Fruit fly (Drosophila melanogaster): Measurements from ENCODE around the gene CG6125.

Gene CG6125

dm6 chr3R:15374397-15374796, 32.5 kb downstream of the CG6125 start, which contains the start of gene Rbp (continued):
- TF ChIP-seq Mes4 (GFP tag; optimal IDR thresholded peaks at IDR 0.05) (no peak), Trl (optimal IDR thresholded peaks at IDR 0.05) (peak; percentile 52 to 72), Trl (GFP tag; optimal IDR thresholded peaks at IDR 0.05) (no peak), onecut (GFP tag; IDR thresholded peaks at IDR 0.05) (peak; percentile 98)

DNA sequence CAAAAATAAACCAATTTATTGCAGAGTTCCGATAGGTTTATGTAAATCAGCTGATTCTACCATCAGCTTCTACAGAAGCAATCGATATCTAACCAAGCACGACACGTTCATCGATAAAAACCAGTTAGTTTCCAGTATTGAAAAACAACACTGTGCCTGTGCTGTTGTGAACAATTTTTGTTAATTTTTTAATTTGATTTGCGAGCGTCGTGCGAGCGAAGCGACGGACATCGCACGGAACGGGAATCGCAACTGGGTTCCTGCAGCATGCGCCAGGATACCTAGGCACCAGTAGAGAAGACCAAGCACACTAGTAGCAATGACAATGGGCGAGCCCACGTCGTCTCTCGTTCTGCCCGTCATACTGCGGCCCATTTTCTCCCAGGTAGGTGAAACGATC, 35.0 kb downstream of the CG6125 start, which contains the start of the genes Ccm3 and CG6136:
Ccm3 (plus strand) TSS at position 125 of the 400 bp plus-strand sequence.
CG6136 (minus strand) TSS at position 380 of the 400 bp plus-strand sequence.
- peak; percentile 94 for TF ChIP-seq Med (GFP tag)
- TF ChIP-seq CG2202 (tag; optimal IDR thresholded peaks at IDR 0.05) = no peak
- peak; percentile 36 for TF ChIP-seq unpg (GFP tag; optimal IDR thresholded peaks at IDR 0.05)
- TF ChIP-seq PHDP (tag; optimal IDR thresholded peaks at IDR 0.05) = peak; percentile 28
- peak; percentile 40; the same call in 1 of the 3 replicates for TF ChIP-seq H15 (GFP tag; IDR thresholded peaks at IDR 0.05)
- TF ChIP-seq CG17912 (GFP tag; optimal IDR thresholded peaks at IDR 0.05) = no peak
- peak; percentile 5 for TF ChIP-seq gcm2 (GFP tag; optimal IDR thresholded peaks at IDR 0.05)
- TF ChIP-seq seq (GFP tag; IDR thresholded peaks at IDR 0.05) = peak; percentile 17; the same call in 1 of the 2 replicates
- peak; percentile 62 for TF ChIP-seq CG7786 (GFP tag; optimal IDR thresholded peaks at IDR 0.05)
- TF ChIP-seq CG16813 (GFP tag; IDR thresholded peaks at IDR 0.05; ENCODE audit: partially characterized antibody) = peak; percentile 88
- TF ChIP-seq Opbp (GFP tag; IDR thresholded peaks at IDR 0.05; ENCODE audit: partially characterized antibody) = peak; percentile 93
- TF ChIP-seq bcd (GFP tag; optimal IDR thresholded peaks at IDR 0.05) = peak; percentile 28
- TF ChIP-seq CG32772 (GFP tag; IDR thresholded peaks at IDR 0.05) = no peak
- no peak for TF ChIP-seq CG3407 (GFP tag; optimal IDR thresholded peaks at IDR 0.05)
- peak; percentile 4 for TF ChIP-seq nerfin-1 (tag; optimal IDR thresholded peaks at IDR 0.05)
- TF ChIP-seq CG6272 (GFP tag; IDR thresholded peaks at IDR 0.05) = 0 out of 2 replicates have a peak, but pooled peaks have one; percentile 10
- 0 out of 2 replicates have a peak, but pooled peaks have one; percentile 26 for TF ChIP-seq HLH3B (GFP tag; IDR thresholded peaks at IDR 0.05)
- TF ChIP-seq grau (tag; optimal IDR thresholded peaks at IDR 0.05) = peak; percentile 54
- no peak for TF ChIP-seq Ssrp (tag; optimal IDR thresholded peaks at IDR 0.05)
- TF ChIP-seq CG9437 (GFP tag; optimal IDR thresholded peaks at IDR 0.05) = peak; percentile 40
- no peak for TF ChIP-seq GATAe (GFP tag; conservative IDR thresholded peaks at IDR 0.05)
- TF ChIP-seq Sox102F (GFP tag; optimal IDR thresholded peaks at IDR 0.05) = no peak
- TF ChIP-seq sim (GFP tag; IDR thresholded peaks at IDR 0.05) = no peak
- TF ChIP-seq dmrt11E (tag; optimal IDR thresholded peaks at IDR 0.05) = peak; percentile 10
- peak; percentile 97 for TF ChIP-seq Dref (GFP tag; IDR thresholded peaks at IDR 0.05)
- TF ChIP-seq z (GFP tag; IDR thresholded peaks at IDR 0.05) = no peak
- peak; percentile 21 for TF ChIP-seq CrebB (tag; optimal IDR thresholded peaks at IDR 0.05)
- peak; percentile 80 for TF ChIP-seq Sry-δ (GFP tag; optimal IDR thresholded peaks at IDR 0.05)
- peak; percentile 84 for TF ChIP-seq sob (GFP tag; IDR thresholded peaks at IDR 0.05)
- peak; percentile 91 for TF ChIP-seq Scr (GFP tag; IDR thresholded peaks at IDR 0.05; ENCODE audit: partially characterized antibody)
- peak; percentile 31 for TF ChIP-seq eyg (GFP tag; optimal IDR thresholded peaks at IDR 0.05)
- TF ChIP-seq grn (GFP tag; optimal IDR thresholded peaks at IDR 0.05) = no peak
- TF ChIP-seq CG2120 (GFP tag; optimal IDR thresholded peaks at IDR 0.05) = peak; percentile 72
- TF ChIP-seq Ets97D (GFP tag; optimal IDR thresholded peaks at IDR 0.05) = peak; percentile 76
- peak; percentile 89 for TF ChIP-seq hbn (GFP tag; IDR thresholded peaks at IDR 0.05; ENCODE audit: partially characterized antibody)
- TF ChIP-seq Myb (GFP tag; optimal IDR thresholded peaks at IDR 0.05) = peak; percentile 64
- peak; percentile 92 for TF ChIP-seq CG34224 (GFP tag; IDR thresholded peaks at IDR 0.05; ENCODE audit: partially characterized antibody)
- TF ChIP-seq row (GFP tag; IDR thresholded peaks at IDR 0.05) = peak; percentile 17; the same call in 1 of the 3 replicates
- TF ChIP-seq Neu2 (GFP tag; optimal IDR thresholded peaks at IDR 0.05; ENCODE audit: borderline replicate concordance) = peak; percentile 23
- peak; percentile 49 for TF ChIP-seq CG3163 (GFP tag; optimal IDR thresholded peaks at IDR 0.05)
- 0 out of 2 replicates have a peak, but pooled peaks have one; percentile 12 for TF ChIP-seq sisA (GFP tag; IDR thresholded peaks at IDR 0.05)
- TF ChIP-seq Optix (GFP tag; IDR thresholded peaks at IDR 0.05) = no peak
- TF ChIP-seq Max (GFP tag; optimal IDR thresholded peaks at IDR 0.05) = peak; percentile 59
- TF ChIP-seq Nf-YC (tag; optimal IDR thresholded peaks at IDR 0.05) = peak; percentile 46
- peak; percentile 26 for TF ChIP-seq CG9797 (GFP tag; optimal IDR thresholded peaks at IDR 0.05)
- peak; percentile 35 for TF ChIP-seq HLH54F (GFP tag; optimal IDR thresholded peaks at IDR 0.05)

Data from whole organism, embryonic.